Worm (Caenorhabditis elegans) whole organism, L3 larva: Measurements from ENCODE around the gene T25D1.1.

Experiments used
- R02D3.7 ChIP-seq: fragments of 150-350 bp; optimal IDR thresholded peaks from 2 replicates; lab custom pipeline; 2014; ENCODE audit warnings: missing biosample characterization, missing genetic modification characterization
- ZK546.5 ChIP-seq: sonication (generic microtip); optimal IDR thresholded peaks from 2 replicates; lab custom pipeline; 2017; ENCODE audit warnings: missing biosample characterization, missing genetic modification characterization
- ama-1 ChIP-seq: fragments of 150-350 bp; optimal IDR thresholded peaks from 2 replicates; lab custom pipeline; 2018
- ceh-16 ChIP-seq: sonication (generic microtip); optimal IDR thresholded peaks from 2 replicates; lab custom pipeline; 2017; ENCODE audit warnings: missing biosample characterization, missing genetic modification characterization
- ceh-82 ChIP-seq: fragments of 150-350 bp; optimal IDR thresholded peaks from 2 replicates; lab custom pipeline; 2014; ENCODE audit warnings: missing biosample characterization, missing genetic modification characterization
- ceh-9 ChIP-seq: sonication (generic microtip); optimal IDR thresholded peaks from 2 replicates; lab custom pipeline; 2018; ENCODE audit warnings: missing biosample characterization, missing genetic modification characterization
- egl-27 ChIP-seq: sonication (generic microtip); optimal IDR thresholded peaks from 4 replicates; lab custom pipeline; 2017; ENCODE audit warnings: missing biosample characterization, missing genetic modification reagents, missing genetic modification characterization
- egl-5 ChIP-seq: fragments of 150-350 bp; optimal IDR thresholded peaks from 2 replicates; lab custom pipeline; 2017; ENCODE audit warnings: missing biosample characterization, missing genetic modification reagents, missing genetic modification characterization, inconsistent platforms
- elt-2 ChIP-seq: sonication (generic microtip); optimal IDR thresholded peaks from 2 replicates; lab custom pipeline; 2016; ENCODE audit warnings: missing genetic modification reagents, mild to moderate bottlenecking, missing genetic modification characterization, missing compliant biosample characterization
- elt-3 ChIP-seq, 3 experiments: fragments of 150-350 bp in 1 of 3; sonication (generic microtip) in 2 of 3; optimal IDR thresholded peaks; 2 replicates in 2 of 3; 4 replicates in 1 of 3; lab custom pipeline; 2014 to 2017; ENCODE audit warnings: missing biosample characterization in 3 of 3, missing genetic modification characterization in 3 of 3
- fos-1 ChIP-seq: fragments of 150-350 bp; optimal IDR thresholded peaks from 2 replicates; lab custom pipeline; 2014; ENCODE audit warnings: missing biosample characterization, missing genetic modification characterization
- hmg-11 ChIP-seq: sonication (generic microtip); optimal IDR thresholded peaks from 2 replicates; lab custom pipeline; 2016; ENCODE audit warnings: missing genetic modification characterization, missing compliant biosample characterization
- lin-15B ChIP-seq: fragments of 150-350 bp; optimal IDR thresholded peaks from 2 replicates; lab custom pipeline; 2014; ENCODE audit warnings: missing biosample characterization, missing genetic modification characterization
- lin-39 ChIP-seq: fragments of 150-350 bp; optimal IDR thresholded peaks from 2 replicates; lab custom pipeline; 2018; ENCODE audit warnings: missing biosample characterization, missing genetic modification reagents, missing genetic modification characterization
- lsy-12 ChIP-seq: sonication (generic microtip); optimal IDR thresholded peaks from 2 replicates; lab custom pipeline; 2016; ENCODE audit warnings: mild to moderate bottlenecking, missing genetic modification characterization, missing compliant biosample characterization
- mml-1 ChIP-seq: fragments of 150-350 bp; sonication (generic microtip); optimal IDR thresholded peaks from 3 replicates; lab custom pipeline; 2014; ENCODE audit warnings: missing biosample characterization, missing genetic modification characterization
- nfya-1 ChIP-seq: sonication (generic microtip); optimal IDR thresholded peaks from 2 replicates; lab custom pipeline; 2017; ENCODE audit warnings: missing genetic modification characterization, mild to moderate bottlenecking, missing compliant biosample characterization, antibody characterized with exemption, moderate library complexity; ENCODE audit not compliant: insufficient read depth
- nhr-11 ChIP-seq: fragments of 150-350 bp; optimal IDR thresholded peaks from 2 replicates; lab custom pipeline; 2014; ENCODE audit warnings: missing biosample characterization, missing genetic modification characterization
- nhr-12 ChIP-seq: fragments of 150-350 bp; optimal IDR thresholded peaks from 2 replicates; lab custom pipeline; 2014; ENCODE audit warnings: missing biosample characterization, missing genetic modification characterization
- nhr-23 ChIP-seq: fragments of 150-350 bp; optimal IDR thresholded peaks from 2 replicates; lab custom pipeline; 2014; ENCODE audit warnings: missing biosample characterization, missing genetic modification reagents, missing genetic modification characterization
- nhr-237 ChIP-seq: fragments of 150-350 bp; optimal IDR thresholded peaks from 2 replicates; lab custom pipeline; 2014; ENCODE audit warnings: missing biosample characterization, missing genetic modification characterization
- nhr-25 ChIP-seq: sonication (generic microtip); optimal IDR thresholded peaks from 2 replicates; lab custom pipeline; 2017; ENCODE audit warnings: missing biosample characterization, missing genetic modification characterization
- nhr-67 ChIP-seq: fragments of 150-350 bp; optimal IDR thresholded peaks from 2 replicates; lab custom pipeline; 2014; ENCODE audit warnings: missing biosample characterization, missing genetic modification characterization
- nhr-76 ChIP-seq: fragments of 150-350 bp; sonication (generic microtip); optimal IDR thresholded peaks from 5 replicates; lab custom pipeline; 2014; ENCODE audit warnings: missing biosample characterization, missing genetic modification characterization
- nhr-77 ChIP-seq: fragments of 150-350 bp; optimal IDR thresholded peaks from 2 replicates; lab custom pipeline; 2014; ENCODE audit warnings: missing biosample characterization, missing genetic modification characterization
- pha-4 ChIP-seq: fragments of 150-350 bp; optimal IDR thresholded peaks from 2 replicates; lab custom pipeline; 2014; ENCODE audit warnings: missing biosample characterization, missing genetic modification reagents, missing genetic modification characterization
- pqm-1 ChIP-seq: fragments of 150-350 bp; optimal IDR thresholded peaks from 2 replicates; lab custom pipeline; 2017; ENCODE audit warnings: missing biosample characterization, missing genetic modification characterization, inconsistent platforms
- sea-2 ChIP-seq: fragments of 150-350 bp; sonication (generic microtip); optimal IDR thresholded peaks from 4 replicates; lab custom pipeline; 2014; ENCODE audit warnings: missing biosample characterization, missing genetic modification reagents, missing genetic modification characterization
- skn-1 ChIP-seq: fragments of 150-350 bp; optimal IDR thresholded peaks from 2 replicates; lab custom pipeline; 2014; ENCODE audit warnings: missing biosample characterization, missing genetic modification characterization
- snpc-4 ChIP-seq: fragments of 150-350 bp; optimal IDR thresholded peaks from 2 replicates; lab custom pipeline; 2014; ENCODE audit warnings: missing biosample characterization, missing genetic modification characterization
- tbx-2 ChIP-seq: sonication (generic microtip); optimal IDR thresholded peaks from 2 replicates; lab custom pipeline; 2016; ENCODE audit warnings: mild to moderate bottlenecking, missing genetic modification characterization, missing compliant biosample characterization
- unc-39 ChIP-seq: sonication (generic microtip); optimal IDR thresholded peaks from 4 replicates; lab custom pipeline; 2017; ENCODE audit warnings: missing biosample characterization, missing genetic modification characterization
- unc-62 ChIP-seq: fragments of 150-350 bp; sonication (generic microtip); optimal IDR thresholded peaks from 4 replicates; lab custom pipeline; 2014; ENCODE audit warnings: missing biosample characterization, missing genetic modification reagents, missing genetic modification characterization
- zag-1 ChIP-seq: fragments of 150-350 bp; optimal IDR thresholded peaks from 2 replicates; lab custom pipeline; 2014; ENCODE audit warnings: missing biosample characterization, missing genetic modification characterization
- ztf-11 ChIP-seq: fragments of 150-350 bp; optimal IDR thresholded peaks from 2 replicates; lab custom pipeline; 2014; ENCODE audit warnings: missing biosample characterization, missing genetic modification characterization
- ztf-4 ChIP-seq: fragments of 150-350 bp; optimal IDR thresholded peaks from 2 replicates; lab custom pipeline; 2014; ENCODE audit warnings: missing biosample characterization, missing genetic modification characterization

Gene T25D1.1

DNA sequence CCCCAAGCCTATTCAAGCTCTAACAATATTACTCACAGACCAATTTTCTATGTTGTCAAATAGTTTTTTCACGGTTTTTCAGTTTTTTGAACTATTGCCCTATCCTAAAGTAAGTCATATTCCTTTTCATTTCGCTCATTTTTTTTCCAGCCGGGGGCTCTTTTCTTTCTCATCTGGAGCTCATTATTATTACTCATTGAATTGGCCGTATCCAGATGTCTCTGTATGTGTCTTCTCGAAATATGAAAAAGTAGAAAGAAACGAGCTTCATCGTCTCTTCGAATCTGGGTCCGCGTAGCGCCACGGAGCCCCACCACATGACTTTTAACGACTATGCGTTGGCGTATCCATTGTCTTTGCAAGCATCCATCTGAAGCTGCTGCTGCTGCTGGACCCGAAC lies 10.8 kb downstream of the T25D1.1 start:
- no peak for TF ChIP-seq snpc-4 (tag; lab: Kevin White, UChicago)
- no peak for TF ChIP-seq tbx-2 (tag; lab: Kevin White, UChicago)
- TF ChIP-seq unc-62 (GFP tag; lab: Kevin White, UChicago), result no peak
- TF ChIP-seq lin-15B (tag; lab: Kevin White, UChicago), result no peak
- TF ChIP-seq fos-1, result no peak
- no peak for TF ChIP-seq sea-2
- TF ChIP-seq elt-2 (tag; lab: Kevin White, UChicago), result no peak
- no peak for TF ChIP-seq pha-4
- no peak for TF ChIP-seq nhr-11 (tag; lab: Kevin White, UChicago)
- TF ChIP-seq nhr-67 (tag; lab: Kevin White, UChicago), result no peak
- no peak for TF ChIP-seq ceh-9 (tag; lab: Kevin White, UChicago)
- no peak for TF ChIP-seq nhr-12 (tag; lab: Kevin White, UChicago)
- TF ChIP-seq pqm-1, result no peak
- no peak for TF ChIP-seq nhr-25 (tag; lab: Kevin White, UChicago)
- TF ChIP-seq zag-1 (tag; lab: Kevin White, UChicago), result no peak
- no peak for TF ChIP-seq ztf-4

DNA sequence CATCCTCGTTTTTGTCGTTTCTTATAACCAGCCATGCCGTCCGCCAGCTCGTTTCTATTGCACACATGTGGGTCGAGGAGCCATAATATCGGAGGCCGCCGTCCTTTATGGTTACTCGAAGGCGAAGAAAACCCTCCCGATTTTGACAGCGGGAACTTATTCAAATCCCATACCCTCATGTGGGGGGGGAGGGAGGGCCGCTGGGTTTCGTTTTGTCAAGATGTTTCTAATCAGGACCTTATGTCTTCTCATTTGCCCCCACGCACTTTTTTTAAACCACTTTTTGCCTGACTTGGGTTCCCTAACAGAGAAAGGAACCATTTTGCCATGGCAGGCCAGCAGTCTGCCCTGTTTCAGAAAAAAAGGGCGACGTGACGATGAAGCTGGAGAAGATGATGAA lies 12.9 kb downstream of the T25D1.1 start:
- TF ChIP-seq pha-4 (no peak), ztf-11 (tag; lab: Kevin White, UChicago) (no peak), zag-1 (tag; lab: Kevin White, UChicago) (no peak), nhr-25 (tag; lab: Kevin White, UChicago) (no peak), sea-2 (no peak), ceh-9 (tag; lab: Kevin White, UChicago) (no peak), nhr-67 (tag; lab: Kevin White, UChicago) (no peak), egl-5 (tag; lab: Kevin White, UChicago) (no peak), nfya-1 (tag; lab: Kevin White, UChicago) (no peak), unc-39 (no peak), elt-3 (tag; optimal IDR thresholded peaks at IDR 0.05; lab: Kevin White, UChicago) (no peak), ama-1 (no peak), lin-39 (tag; lab: Kevin White, UChicago) (no peak), nhr-23 (tag; lab: Kevin White, UChicago) (no peak), ZK546.5 (tag; lab: Kevin White, UChicago) (no peak), lin-15B (tag; lab: Kevin White, UChicago) (no peak), unc-62 (GFP tag; lab: Kevin White, UChicago) (no peak), nhr-237 (no peak), ceh-82 (tag; lab: Kevin White, UChicago) (no peak), fos-1 (no peak)

DNA sequence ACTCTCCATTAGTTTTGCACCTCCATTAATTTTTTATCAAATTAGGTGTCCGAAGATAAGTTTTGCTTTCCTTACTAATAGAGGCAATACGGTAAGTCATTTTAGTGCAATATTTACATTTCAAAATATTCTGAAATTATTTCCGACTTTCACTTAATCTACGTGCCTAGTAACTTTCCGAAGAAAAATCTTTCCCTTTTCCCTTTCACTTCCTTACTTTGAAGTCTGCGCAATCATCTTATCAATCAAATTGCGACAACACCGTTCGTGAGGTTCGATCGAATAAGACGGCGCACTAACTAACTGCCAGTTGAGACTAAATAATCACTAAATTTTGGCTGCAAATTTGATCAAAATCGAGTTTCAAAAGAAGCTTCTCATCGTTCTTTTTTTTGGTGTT lies 14.2 kb downstream of the T25D1.1 start:
- TF ChIP-seq nhr-77 (tag; lab: Kevin White, UChicago), result no peak
- TF ChIP-seq ZK546.5 (tag; lab: Kevin White, UChicago), result no peak
- TF ChIP-seq hmg-11 (tag; lab: Kevin White, UChicago), result no peak
- no peak for TF ChIP-seq R02D3.7 (tag; lab: Kevin White, UChicago)
- no peak for TF ChIP-seq nhr-76 (tag; lab: Kevin White, UChicago)
- TF ChIP-seq sea-2, result no peak
- no peak for TF ChIP-seq egl-27 (tag; lab: Kevin White, UChicago)
- no peak for TF ChIP-seq egl-5 (tag; lab: Kevin White, UChicago)
- no peak for TF ChIP-seq nhr-25 (tag; lab: Kevin White, UChicago)
- TF ChIP-seq ztf-4, result no peak
- TF ChIP-seq pqm-1, result no peak
- no peak for TF ChIP-seq tbx-2 (tag; lab: Kevin White, UChicago)
- no peak for TF ChIP-seq mml-1 (tag; lab: Kevin White, UChicago)

DNA sequence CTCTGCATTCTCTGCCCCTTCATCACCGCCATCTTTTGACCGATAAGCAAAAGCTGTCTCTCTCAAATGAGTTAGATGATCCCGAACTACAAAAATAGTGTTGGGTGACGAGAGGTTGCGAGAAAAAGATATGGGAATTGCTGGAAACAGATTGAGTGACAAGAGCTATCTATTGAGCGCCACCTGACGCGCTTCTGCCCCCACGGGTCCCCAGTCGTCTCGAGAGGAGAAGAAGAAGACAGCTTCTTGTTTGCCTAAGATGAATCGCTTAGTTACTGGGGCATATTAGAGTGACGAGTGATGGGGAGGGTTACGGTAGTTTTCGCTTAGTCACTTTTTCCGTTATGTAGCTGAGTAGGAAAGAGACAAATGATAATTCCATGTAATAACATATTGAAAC lies 14.9 kb downstream of the T25D1.1 start:
- no peak for TF ChIP-seq egl-27 (tag; lab: Kevin White, UChicago)
- peak; percentile 51 for TF ChIP-seq unc-62 (GFP tag; lab: Kevin White, UChicago)
- TF ChIP-seq nfya-1 (tag; lab: Kevin White, UChicago), result peak; percentile 36
- peak; percentile 46 for TF ChIP-seq lin-39 (tag; lab: Kevin White, UChicago)
- TF ChIP-seq lsy-12, result no peak
- TF ChIP-seq skn-1, result no peak
- peak; percentile 61 for TF ChIP-seq egl-5 (tag; lab: Kevin White, UChicago)
- no peak for TF ChIP-seq ceh-16
